Fruit fly (Drosophila melanogaster): Measurements from ENCODE around the gene CG31391.

The CG31391 gene

dm6 chr3R:10675101-10675500 lies 29.8 kb downstream of the CG31391 start (continued):
- TF ChIP-seq CG12219 (GFP tag; optimal IDR thresholded peaks at IDR 0.05) (no peak), CG9727 (GFP tag; optimal IDR thresholded peaks at IDR 0.05) (peak; percentile 35), CG12769 (tag; optimal IDR thresholded peaks at IDR 0.05) (peak; percentile 59), CG31388 (GFP tag; optimal IDR thresholded peaks at IDR 0.05) (no peak), CG7271 (tag; optimal IDR thresholded peaks at IDR 0.05) (no peak), ems (GFP tag; optimal IDR thresholded peaks at IDR 0.05) (peak; percentile 9), Dll (GFP tag; IDR thresholded peaks at IDR 0.05; ENCODE audit: partially characterized antibody) (peak; percentile 79), Dad (GFP tag; optimal IDR thresholded peaks at IDR 0.05) (peak; percentile 20), Hmx (GFP tag; optimal IDR thresholded peaks at IDR 0.05) (no peak), zfh1 (GFP tag; IDR thresholded peaks at IDR 0.05) (no peak), ro (GFP tag; IDR thresholded peaks at IDR 0.05) (no peak), ssp (GFP tag; IDR thresholded peaks at IDR 0.05) (no peak), Dek (tag; optimal IDR thresholded peaks at IDR 0.05) (peak; percentile 64), CG34224 (GFP tag; IDR thresholded peaks at IDR 0.05; ENCODE audit: partially characterized antibody) (peak; percentile 60; the same call in 2 of the 3 replicates), gce (GFP tag; IDR thresholded peaks at IDR 0.05) (no peak), CG2120 (GFP tag; optimal IDR thresholded peaks at IDR 0.05) (peak; percentile 62), ewg (GFP tag; optimal IDR thresholded peaks at IDR 0.05) (no peak), gt (GFP tag; IDR thresholded peaks at IDR 0.05) (no peak), nmo (GFP tag; optimal IDR thresholded peaks at IDR 0.05) (peak; percentile 53), lilli (GFP tag; optimal IDR thresholded peaks at IDR 0.05) (peak; percentile 3), CG9437 (GFP tag; optimal IDR thresholded peaks at IDR 0.05) (no peak), shn (GFP tag; optimal IDR thresholded peaks at IDR 0.05) (peak; percentile 31), CG8765 (GFP tag; IDR thresholded peaks at IDR 0.05) (no peak), luna (GFP tag; optimal IDR thresholded peaks at IDR 0.05) (peak; percentile 13), dpn (GFP tag; optimal IDR thresholded peaks at IDR 0.05) (peak; percentile 27 to 66), gcm (GFP tag; optimal IDR thresholded peaks at IDR 0.05) (no peak), CG18011 (GFP tag; optimal IDR thresholded peaks at IDR 0.05) (no peak), CG15696 (tag; optimal IDR thresholded peaks at IDR 0.05) (no peak), CG31365 (tag; optimal IDR thresholded peaks at IDR 0.05) (peak; percentile 92), Dbx (GFP tag; IDR thresholded peaks at IDR 0.05) (peak; percentile 82), HLH54F (GFP tag; optimal IDR thresholded peaks at IDR 0.05) (peak; percentile 50), Abd-B (GFP tag; optimal IDR thresholded peaks at IDR 0.05) (peak; percentile 63), ham (GFP tag; IDR thresholded peaks at IDR 0.05) (no peak), CG30431 (GFP tag; optimal IDR thresholded peaks at IDR 0.05) (no peak), hbn (GFP tag; IDR thresholded peaks at IDR 0.05; ENCODE audit: partially characterized antibody) (peak; percentile 74), CG34376 (GFP tag; optimal IDR thresholded peaks at IDR 0.05) (peak; percentile 33), CG8924 (tag; optimal IDR thresholded peaks at IDR 0.05) (no peak), D (optimal IDR thresholded peaks at IDR 0.05) (no peak), D (GFP tag; optimal IDR thresholded peaks at IDR 0.05) (no peak), abd-A (tag; optimal IDR thresholded peaks at IDR 0.05) (no peak), pb (GFP tag; optimal IDR thresholded peaks at IDR 0.05) (no peak), fu2 (GFP tag; optimal IDR thresholded peaks at IDR 0.05) (peak; percentile 23), tin (GFP tag; optimal IDR thresholded peaks at IDR 0.05) (no peak), Fer3 (tag; optimal IDR thresholded peaks at IDR 0.05) (no peak), dm (GFP tag; optimal IDR thresholded peaks at IDR 0.05) (peak; percentile 24), pum (GFP tag; optimal IDR thresholded peaks at IDR 0.05) (peak; percentile 16), Asciz (GFP tag; optimal IDR thresholded peaks at IDR 0.05) (no peak), en (GFP tag; optimal IDR thresholded peaks at IDR 0.05) (no peak), CG7556 (GFP tag; optimal IDR thresholded peaks at IDR 0.05) (peak; percentile 1), Ets65A (GFP tag) (peak; percentile 94), CG5245 (GFP tag; optimal IDR thresholded peaks at IDR 0.05) (no peak), CG11560 (tag; IDR thresholded peaks at IDR 0.05) (no peak)

Data from whole organism, embryonic.